Worm (Caenorhabditis elegans) whole organism, L4 larva: ENCODE measurements around the gene C45B11.6.

Experiments used
- F10B5.3 ChIP-seq: sonication (generic microtip); optimal IDR thresholded peaks from 2 replicates; lab custom pipeline; 2016; ENCODE audit warnings: mild to moderate bottlenecking, missing genetic modification characterization, missing compliant biosample characterization
- F49E8.2 ChIP-seq: sonication (generic microtip); optimal IDR thresholded peaks from 2 replicates; lab custom pipeline; 2016; ENCODE audit warnings: missing compliant biosample characterization, mild to moderate bottlenecking, missing genetic modification characterization, borderline replicate concordance
- Y48G9A.11 ChIP-seq: fragments of 200-800 bp; sonication (Bioruptor generic); IDR thresholded peaks from 2 replicates; pipeline ENCODE4 v1.3.6; 2022; ENCODE audit warnings: missing genetic modification reagents, missing genetic modification characterization, missing compliant biosample characterization
- ZK337.2 ChIP-seq: fragments of 200-800 bp; sonication (Bioruptor generic); IDR thresholded peaks from 2 replicates; pipeline ENCODE4 v1.3.6; 2022; ENCODE audit warnings: missing genetic modification reagents, missing genetic modification characterization, missing compliant biosample characterization
- ama-1 ChIP-seq: fragments of 150-350 bp; optimal IDR thresholded peaks from 2 replicates; lab custom pipeline; 2014; ENCODE audit warnings: inconsistent platforms, mixed read lengths
- attf-4 ChIP-seq: sonication (generic microtip); optimal IDR thresholded peaks from 3 replicates; lab custom pipeline; 2017; ENCODE audit warnings: missing biosample characterization, missing genetic modification characterization
- ceh-28 ChIP-seq: fragments of 150-350 bp; optimal IDR thresholded peaks from 2 replicates; lab custom pipeline; 2014; ENCODE audit warnings: missing biosample characterization, missing genetic modification reagents, missing genetic modification characterization
- ceh-32 ChIP-seq: sonication (generic microtip); optimal IDR thresholded peaks from 2 replicates; lab custom pipeline; 2016; ENCODE audit warnings: mild to moderate bottlenecking, missing genetic modification characterization, missing compliant biosample characterization; ENCODE audit not compliant: poor library complexity
- ceh-62 ChIP-seq: sonication (generic microtip); optimal IDR thresholded peaks from 2 replicates; lab custom pipeline; 2017; ENCODE audit warnings: missing biosample characterization, missing genetic modification characterization
- ceh-82 ChIP-seq: sonication (generic microtip); optimal IDR thresholded peaks from 2 replicates; lab custom pipeline; 2017; ENCODE audit warnings: missing biosample characterization, missing genetic modification characterization
- ces-1 ChIP-seq: fragments of 150-350 bp; sonication (generic microtip); optimal IDR thresholded peaks from 4 replicates; lab custom pipeline; 2014; ENCODE audit warnings: missing biosample characterization, missing genetic modification reagents, missing genetic modification characterization
- ctbp-1 ChIP-seq: fragments of 200-800 bp; sonication (Bioruptor generic); IDR thresholded peaks from 2 replicates; pipeline ENCODE4 v1.3.6; 2022; ENCODE audit warnings: missing genetic modification reagents, missing genetic modification characterization, missing compliant biosample characterization
- daf-12 ChIP-seq: fragments of 150-350 bp; optimal IDR thresholded peaks from 2 replicates; lab custom pipeline; 2014; ENCODE audit warnings: missing biosample characterization, missing genetic modification reagents, missing genetic modification characterization
- daf-16 ChIP-seq, 3 experiments: sonication (generic microtip); optimal IDR thresholded peaks; 2 replicates each; lab custom pipeline; 2016 to 2017; ENCODE audit warnings: missing genetic modification characterization in 3 of 3, missing genetic modification reagents in 3 of 3, mild to moderate bottlenecking in 2 of 3, missing compliant biosample characterization in 2 of 3, missing biosample characterization in 1 of 3, moderate library complexity in 1 of 3
- daf-19 ChIP-seq: fragments of 200-800 bp; sonication (Bioruptor generic); conservative IDR thresholded peaks from 2 replicates; pipeline ENCODE4 v1.3.6; 2022; ENCODE audit warnings: missing genetic modification characterization, missing compliant biosample characterization
- daf-8 ChIP-seq: fragments of 200-800 bp; sonication (Bioruptor generic); IDR thresholded peaks from 2 replicates; pipeline ENCODE4 v1.3.6; 2022; ENCODE audit warnings: missing genetic modification characterization, missing compliant biosample characterization
- dmd-6 ChIP-seq: fragments of 200-800 bp; sonication (Bioruptor generic); IDR thresholded peaks from 2 replicates; pipeline ENCODE4 v1.3.6; 2022; ENCODE audit warnings: missing genetic modification reagents, missing genetic modification characterization, missing compliant biosample characterization
- dmd-8 ChIP-seq: fragments of 200-800 bp; sonication (Bioruptor generic); IDR thresholded peaks from 2 replicates; pipeline ENCODE4 v1.3.6; 2022; ENCODE audit warnings: missing genetic modification characterization, missing compliant biosample characterization
- dpl-1 ChIP-seq: fragments of 150-350 bp; optimal IDR thresholded peaks from 2 replicates; lab custom pipeline; 2014; ENCODE audit warnings: missing biosample characterization, missing genetic modification reagents, missing genetic modification characterization
- dve-1 ChIP-seq: sonication (generic microtip); optimal IDR thresholded peaks from 2 replicates; lab custom pipeline; 2017; ENCODE audit warnings: antibody characterized with exemption, mild to moderate bottlenecking, missing genetic modification characterization, missing compliant biosample characterization; ENCODE audit not compliant: insufficient read depth
- fkh-10 ChIP-seq: fragments of 150-350 bp; optimal IDR thresholded peaks from 2 replicates; lab custom pipeline; 2014; ENCODE audit warnings: missing biosample characterization, missing genetic modification reagents, missing genetic modification characterization
- hlh-11 ChIP-seq: fragments of 200-800 bp; sonication (Bioruptor generic); optimal IDR thresholded peaks from 2 replicates; lab custom pipeline; 2018; ENCODE audit warnings: mild to moderate bottlenecking, missing genetic modification characterization, missing compliant biosample characterization
- hlh-30 ChIP-seq: sonication (generic microtip); optimal IDR thresholded peaks from 2 replicates; lab custom pipeline; 2017; ENCODE audit warnings: antibody characterized with exemption, mild to moderate bottlenecking, missing genetic modification characterization, missing compliant biosample characterization; ENCODE audit not compliant: insufficient read depth
- hmg-1.1 ChIP-seq: fragments of 200-800 bp; sonication (Bioruptor generic); IDR thresholded peaks from 2 replicates; pipeline ENCODE4 v1.3.6; 2022; ENCODE audit warnings: missing genetic modification reagents, missing genetic modification characterization, missing compliant biosample characterization
- lin-29 ChIP-seq: fragments of 200-800 bp; sonication (Bioruptor generic); IDR thresholded peaks from 2 replicates; pipeline ENCODE4 v1.3.6; 2022; ENCODE audit warnings: missing genetic modification reagents, missing genetic modification characterization, missing compliant biosample characterization
- lin-38 ChIP-seq: fragments of 200-800 bp; sonication (Bioruptor generic); IDR thresholded peaks from 2 replicates; pipeline ENCODE4 v1.3.6; 2022; ENCODE audit warnings: missing genetic modification reagents, missing genetic modification characterization, missing compliant biosample characterization
- madf-5 ChIP-seq, 2 experiments: fragments of 200-800 bp; sonication (Bioruptor generic); IDR thresholded peaks; 2 replicates each; pipeline ENCODE4 v1.3.6; 2022; ENCODE audit warnings: missing compliant biosample characterization in 2 of 2, missing genetic modification characterization in 2 of 2
- madf-9 ChIP-seq: fragments of 200-800 bp; sonication (Bioruptor generic); conservative IDR thresholded peaks from 2 replicates; pipeline ENCODE4 v1.3.6; 2022; ENCODE audit warnings: missing genetic modification reagents, missing genetic modification characterization, missing compliant biosample characterization
- mdl-1 ChIP-seq, 2 experiments: fragments of 150-350 bp in 1 of 2; sonication (generic microtip) in 1 of 2; optimal IDR thresholded peaks; 2 replicates each; lab custom pipeline; 2014 to 2017; ENCODE audit warnings: missing biosample characterization in 2 of 2, missing genetic modification characterization in 2 of 2
- mxl-3 ChIP-seq: fragments of 200-800 bp; sonication (Bioruptor generic); optimal IDR thresholded peaks from 2 replicates; lab custom pipeline; 2018; ENCODE audit warnings: mild to moderate bottlenecking, missing genetic modification characterization, missing compliant biosample characterization
- nhr-111 ChIP-seq: fragments of 200-800 bp; sonication (Bioruptor generic); optimal IDR thresholded peaks from 2 replicates; lab custom pipeline; 2018; ENCODE audit warnings: mild to moderate bottlenecking, missing genetic modification characterization, missing compliant biosample characterization
- nhr-42 ChIP-seq: fragments of 200-800 bp; sonication (Bioruptor generic); IDR thresholded peaks from 2 replicates; pipeline ENCODE4 v1.3.6; 2022; ENCODE audit warnings: missing genetic modification characterization, missing compliant biosample characterization
- nhr-76 ChIP-seq: fragments of 150-350 bp; optimal IDR thresholded peaks from 2 replicates; lab custom pipeline; 2014; ENCODE audit warnings: missing biosample characterization, missing genetic modification characterization
- php-3 ChIP-seq: fragments of 200-800 bp; sonication (Bioruptor generic); IDR thresholded peaks from 2 replicates; pipeline ENCODE4 v1.3.6; 2022; ENCODE audit warnings: missing genetic modification reagents, missing genetic modification characterization, missing compliant biosample characterization
- rbr-2 ChIP-seq: sonication (generic microtip); optimal IDR thresholded peaks from 2 replicates; lab custom pipeline; 2016; ENCODE audit warnings: missing genotype, missing genetic modification characterization, missing compliant biosample characterization
- saeg-2 ChIP-seq: fragments of 200-800 bp; sonication (Bioruptor generic); IDR thresholded peaks from 2 replicates; pipeline ENCODE4 v1.3.6; 2022; ENCODE audit warnings: missing genetic modification reagents, missing genetic modification characterization, missing compliant biosample characterization
- sdz-12 ChIP-seq: fragments of 200-800 bp; sonication (Bioruptor generic); optimal IDR thresholded peaks from 2 replicates; lab custom pipeline; 2018; ENCODE audit warnings: mild to moderate bottlenecking, missing genetic modification characterization, missing compliant biosample characterization
- snpc-1.2 ChIP-seq: fragments of 200-800 bp; sonication (Bioruptor generic); IDR thresholded peaks from 2 replicates; pipeline ENCODE4 v1.3.6; 2022; ENCODE audit warnings: missing genetic modification reagents, missing genetic modification characterization, missing compliant biosample characterization
- snpc-4 ChIP-seq: fragments of 150-350 bp; optimal IDR thresholded peaks from 2 replicates; lab custom pipeline; 2014; ENCODE audit warnings: missing biosample characterization, missing genetic modification characterization
- spr-3 ChIP-seq: fragments of 200-800 bp; sonication (Bioruptor generic); optimal IDR thresholded peaks from 2 replicates; lab custom pipeline; 2018; ENCODE audit warnings: mild to moderate bottlenecking, missing genetic modification characterization, missing compliant biosample characterization
- unc-39 ChIP-seq: sonication (generic microtip); optimal IDR thresholded peaks from 2 replicates; lab custom pipeline; 2017; ENCODE audit warnings: missing biosample characterization, missing genetic modification characterization
- unc-62 ChIP-seq, 3 experiments: fragments of 150-350 bp in 1 of 3; sonication (generic microtip); optimal IDR thresholded peaks in 2 of 3; peaks in 1 of 3; 1 replicate in 1 of 3; 2 replicates in 2 of 3; lab custom pipeline; 2014 to 2017; ENCODE audit warnings: missing biosample characterization in 3 of 3, missing genetic modification characterization in 3 of 3, missing genetic modification reagents in 3 of 3, missing genotype in 1 of 3
- vab-7 ChIP-seq: fragments of 200-800 bp; sonication (Bioruptor generic); IDR thresholded peaks from 2 replicates; pipeline ENCODE4 v1.3.6; 2022; ENCODE audit warnings: missing genetic modification reagents, missing genetic modification characterization, missing compliant biosample characterization
- zag-1 ChIP-seq: fragments of 150-350 bp; optimal IDR thresholded peaks from 2 replicates; lab custom pipeline; 2014; ENCODE audit warnings: missing biosample characterization, missing genetic modification characterization
- zip-11 ChIP-seq: fragments of 200-800 bp; sonication (Bioruptor generic); IDR thresholded peaks from 2 replicates; pipeline ENCODE4 v1.3.6; 2022; ENCODE audit warnings: missing genetic modification characterization, missing compliant biosample characterization
- zip-2 ChIP-seq: fragments of 150-350 bp; optimal IDR thresholded peaks from 2 replicates; lab custom pipeline; 2014; ENCODE audit warnings: missing biosample characterization, missing genetic modification characterization

C45B11.6 gene

ce11 chrV:11041499-11041898 lies 2.4 kb upstream of the C45B11.6 start, which contains the start of gene C45B11.5:
Gene C45B11.5, plus strand, starts transcription at chrV:11041799.
- TF ChIP-seq ceh-82 (tag; lab: Kevin White, UChicago) (no peak), dve-1 (tag; lab: Kevin White, UChicago) (no peak), daf-19 (no peak), unc-62 (GFP tag; optimal IDR thresholded peaks at IDR 0.05 in 1 of 2; lab: Kevin White, UChicago) (no peak), unc-62 (tag; optimal IDR thresholded peaks at IDR 0.05; lab: Kevin White, UChicago) (no peak), ceh-32 (tag; lab: Kevin White, UChicago) (no peak), snpc-4 (no peak), madf-5 (GFP tag; IDR thresholded peaks at IDR 0.05; lab: Robert Waterston, UW) (no peak), php-3 (GFP tag; lab: Robert Waterston, UW) (no peak), zip-2 (no peak), snpc-1.2 (GFP tag; lab: Robert Waterston, UW) (no peak), F10B5.3 (tag; lab: Kevin White, UChicago) (no peak), F49E8.2 (tag; lab: Kevin White, UChicago) (no peak), saeg-2 (GFP tag; lab: Robert Waterston, UW) (no peak), vab-7 (GFP tag; lab: Robert Waterston, UW) (no peak), dpl-1 (GFP tag; lab: Kevin White, UChicago) (no peak)

DNA sequence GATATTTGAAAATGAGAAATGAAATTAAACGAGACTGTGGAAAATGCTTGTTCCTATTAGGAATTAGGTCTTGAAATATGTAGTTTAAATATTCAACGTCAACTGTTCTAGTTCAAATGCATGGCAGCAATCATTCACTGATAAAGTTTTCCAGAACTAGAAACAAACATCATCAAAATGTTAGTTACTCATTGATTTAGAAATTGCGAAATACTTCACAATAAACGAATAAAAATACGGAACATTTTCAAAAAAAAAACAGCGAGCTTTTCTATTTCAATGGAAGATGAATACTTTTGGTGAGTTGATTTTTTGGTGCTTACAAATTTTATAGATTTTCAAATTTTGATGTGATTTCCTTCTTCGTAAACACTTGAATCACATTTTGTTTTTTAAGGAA lies 1.3 kb upstream of the C45B11.6 start, which contains the start of gene C45B11.2:
C45B11.2 (plus strand) TSS at position 173 of the 400 bp plus-strand sequence.
- no peak for TF ChIP-seq hlh-11 (tag; lab: Kevin White, UChicago)
- TF ChIP-seq daf-16 (GFP tag; optimal IDR thresholded peaks at IDR 0.05; lab: Kevin White, UChicago), result no peak
- TF ChIP-seq daf-16 (tag; optimal IDR thresholded peaks at IDR 0.05; lab: Kevin White, UChicago), result peak; percentile 1
- no peak for TF ChIP-seq zag-1 (tag; lab: Kevin White, UChicago)
- no peak for TF ChIP-seq zip-11
- no peak for TF ChIP-seq daf-19
- no peak for TF ChIP-seq attf-4
- no peak for TF ChIP-seq F49E8.2 (tag; lab: Kevin White, UChicago)
- peak; percentile 86 for TF ChIP-seq zip-2
- no peak for TF ChIP-seq sdz-12
- no peak for TF ChIP-seq nhr-111 (GFP tag; lab: Kevin White, UChicago)

- TF ChIP-seq hlh-30 (tag; lab: Kevin White, UChicago) (peak; percentile 23), ama-1 (no peak), unc-39 (tag; lab: Kevin White, UChicago) (no peak), rbr-2 (tag; lab: Kevin White, UChicago) (no peak), ceh-28 (tag; lab: Kevin White, UChicago) (no peak), F10B5.3 (tag; lab: Kevin White, UChicago) (no peak), dmd-6 (GFP tag; lab: Robert Waterston, UW) (peak; percentile 46), hlh-11 (tag; lab: Kevin White, UChicago) (peak; percentile 11), ctbp-1 (GFP tag; lab: Robert Waterston, UW) (no peak), ces-1 (no peak), nhr-42 (GFP tag; lab: Robert Waterston, UW) (no peak), ceh-82 (tag; lab: Kevin White, UChicago) (no peak), hmg-1.1 (GFP tag; lab: Robert Waterston, UW) (no peak), daf-8 (GFP tag; lab: Robert Waterston, UW) (no peak), Y48G9A.11 (GFP tag; lab: Robert Waterston, UW) (no peak), snpc-4 (no peak), daf-12 (tag; lab: Kevin White, UChicago) (no peak), ceh-62 (no peak), ZK337.2 (no peak), sdz-12 (no peak), mxl-3 (GFP tag; lab: Kevin White, UChicago) (no peak), mdl-1 (tag; optimal IDR thresholded peaks at IDR 0.05; lab: Kevin White, UChicago) (peak in 1 of 2 experiments; percentile 53), madf-9 (no peak), fkh-10 (GFP tag; lab: Kevin White, UChicago) (no peak), snpc-1.2 (GFP tag; lab: Robert Waterston, UW) (no peak), daf-19 (no peak), spr-3 (GFP tag; lab: Kevin White, UChicago) (no peak), nhr-76 (tag; lab: Kevin White, UChicago) (no peak), dve-1 (tag; lab: Kevin White, UChicago) (peak; percentile 9), lin-29 (GFP tag; lab: Robert Waterston, UW) (no peak), lin-38 (GFP tag; lab: Robert Waterston, UW) (no peak), dmd-8 (GFP tag; lab: Robert Waterston, UW) (no peak)
These were observed 2.9 kb downstream of the C45B11.6 start, which contains the start of gene dhs-18 for ce11 chrV:11046730-11047129. Gene dhs-18, minus strand, starts transcription at chrV:11046833.
